Fruit fly (Drosophila melanogaster) whole organism, embryonic: ENCODE results near the gene CG4009.

ENCODE experiments used
- Atf3 ChIP-seq: fragments of 200-800 bp; sonication (Bioruptor generic); optimal IDR thresholded peaks from 3 replicates; lab custom pipeline; 2016; ENCODE audit warnings: missing biosample characterization, missing genetic modification characterization
- CG11093 ChIP-seq: fragments of 200-800 bp; sonication (Bioruptor generic); IDR thresholded peaks from 3 replicates; pipeline ENCODE4 v1.3.6; 2022; ENCODE audit warnings: missing biosample characterization, missing genetic modification characterization
- CG11696 ChIP-seq: fragments of 200-800 bp; sonication (Bioruptor generic); IDR thresholded peaks from 2 replicates; pipeline ENCODE4 v1.3.6; 2022; ENCODE audit warnings: missing biosample characterization, missing genetic modification characterization
- CG13894 ChIP-seq: fragments of 200-800 bp; sonication (Bioruptor generic); optimal IDR thresholded peaks from 3 replicates; lab custom pipeline; 2018; ENCODE audit warnings: missing biosample characterization, mild to moderate bottlenecking, missing genetic modification characterization, moderate library complexity
- CG15514 ChIP-seq: fragments of 200-800 bp; sonication (Bioruptor generic); optimal IDR thresholded peaks from 3 replicates; lab custom pipeline; 2017; ENCODE audit warnings: missing biosample characterization, missing genetic modification characterization, mild to moderate bottlenecking, moderate library complexity, missing genetic modification reagents
- CG16863 ChIP-seq: fragments of 200-800 bp; sonication (Bioruptor generic); optimal IDR thresholded peaks from 3 replicates; lab custom pipeline; 2016; ENCODE audit warnings: missing biosample characterization, missing genetic modification characterization
- CG18476 ChIP-seq: fragments of 200-800 bp; sonication (Bioruptor generic); optimal IDR thresholded peaks from 2 replicates; lab custom pipeline; 2016; ENCODE audit warnings: missing biosample characterization, mild to moderate bottlenecking, missing genetic modification characterization
- CG31365 ChIP-seq: fragments of 200-800 bp; sonication (Bioruptor generic); optimal IDR thresholded peaks from 2 replicates; lab custom pipeline; 2018; ENCODE audit warnings: missing biosample characterization, mild to moderate bottlenecking, missing genetic modification characterization
- CG3847 ChIP-seq: fragments of 200-800 bp; sonication (Bioruptor generic); IDR thresholded peaks from 2 replicates; pipeline ENCODE4 v1.3.6; 2022; ENCODE audit warnings: missing biosample characterization, missing genetic modification characterization
- CG3995 ChIP-seq: fragments of 200-800 bp; sonication (Bioruptor generic); optimal IDR thresholded peaks from 3 replicates; lab custom pipeline; 2016; ENCODE audit warnings: missing biosample characterization, missing genetic modification characterization
- CG8089 ChIP-seq: fragments of 200-800 bp; sonication (Bioruptor generic); optimal IDR thresholded peaks from 3 replicates; lab custom pipeline; 2016; ENCODE audit warnings: missing biosample characterization, missing genetic modification characterization
- CG8388 ChIP-seq: fragments of 200-800 bp; sonication (Bioruptor generic); optimal IDR thresholded peaks from 2 replicates; lab custom pipeline; 2019; ENCODE audit warnings: missing biosample characterization, mild to moderate bottlenecking, missing genetic modification characterization, moderate library complexity
- CG9797 ChIP-seq: fragments of 200-800 bp; sonication (Bioruptor generic); optimal IDR thresholded peaks from 3 replicates; lab custom pipeline; 2018; ENCODE audit warnings: missing biosample characterization, mild to moderate bottlenecking, missing genetic modification characterization
- CG9932 ChIP-seq: fragments of 200-800 bp; sonication (Bioruptor generic); IDR thresholded peaks from 2 replicates; pipeline ENCODE4 v1.3.6; 2022; ENCODE audit warnings: missing biosample characterization, missing genetic modification characterization
- Chrac-16 ChIP-seq: fragments of 200-800 bp; sonication (Bioruptor generic); optimal IDR thresholded peaks from 3 replicates; lab custom pipeline; 2016; ENCODE audit warnings: missing biosample characterization, missing genetic modification characterization
- Dref ChIP-seq: fragments of 200-800 bp; sonication (Bioruptor generic); IDR thresholded peaks from 2 replicates; pipeline ENCODE4 v1.3.6; 2022; ENCODE audit warnings: missing biosample characterization, missing genetic modification characterization
- GATAe ChIP-seq: fragments of 200-800 bp; sonication (Bioruptor generic); conservative IDR thresholded peaks from 2 replicates; pipeline ENCODE4 v1.3.6; 2022; ENCODE audit warnings: missing biosample characterization, missing genetic modification characterization
- Med ChIP-seq: fragments of 200-800 bp; sonication (Bioruptor generic); peaks from one replicate; lab custom pipeline; 2016; ENCODE audit warnings: missing biosample characterization, missing genetic modification characterization, mild to moderate bottlenecking, inconsistent platforms, moderate library complexity
- Pdp1 ChIP-seq, 2 experiments: fragments of 200-800 bp; sonication (Bioruptor generic); optimal IDR thresholded peaks; 3 replicates each; lab custom pipeline; 2016; ENCODE audit warnings: missing biosample characterization in 2 of 2, missing genetic modification characterization in 2 of 2, mild to moderate bottlenecking in 1 of 2, moderate library complexity in 1 of 2
- Rx ChIP-seq: fragments of 200-800 bp; sonication (Bioruptor generic); IDR thresholded peaks from 2 replicates; pipeline ENCODE4 v1.3.6; 2022; ENCODE audit warnings: missing biosample characterization, missing genetic modification characterization
- Sry-δ ChIP-seq: fragments of 200-800 bp; sonication (Bioruptor generic); optimal IDR thresholded peaks from 2 replicates; lab custom pipeline; 2016; ENCODE audit warnings: missing biosample characterization, missing genetic modification characterization
- Stat92E ChIP-seq, 3 experiments: fragments of >200 bp in 2 of 3; fragments of 200-800 bp in 1 of 3; sonication (Bioruptor generic) in 1 of 3; optimal IDR thresholded peaks; 2 replicates each; lab custom pipeline; 2017 to 2019; ENCODE audit warnings: missing biosample characterization in 3 of 3, missing genetic modification characterization in 3 of 3, mild to moderate bottlenecking in 1 of 3, moderate library complexity in 1 of 3
- Taf1 ChIP-seq: fragments of 200-800 bp; sonication (Bioruptor generic); IDR thresholded peaks from 2 replicates; pipeline ENCODE4 v1.3.6; 2022; ENCODE audit warnings: missing biosample characterization, missing genetic modification characterization
- Trl ChIP-seq, 3 experiments: fragments of >200 bp in 2 of 3; fragments of 200-800 bp in 1 of 3; sonication (Bioruptor generic) in 1 of 3; optimal IDR thresholded peaks; 2 replicates in 1 of 3; 3 replicates in 2 of 3; lab custom pipeline; 2016 to 2017; ENCODE audit warnings: missing biosample characterization in 1 of 3, missing genetic modification characterization in 1 of 3
- br ChIP-seq: fragments of >200 bp; optimal IDR thresholded peaks from 2 replicates; lab custom pipeline; 2017
- chif ChIP-seq, 2 experiments: fragments of 200-800 bp; sonication (Bioruptor generic); optimal IDR thresholded peaks; 3 replicates each; lab custom pipeline; 2016; ENCODE audit warnings: missing biosample characterization in 2 of 2, missing genetic modification characterization in 2 of 2
- chinmo ChIP-seq: fragments of 200-800 bp; sonication (Bioruptor generic); IDR thresholded peaks from 4 replicates; pipeline ENCODE4 v1.3.6; 2022; ENCODE audit warnings: missing biosample characterization, missing genetic modification characterization; ENCODE audit not compliant: partially characterized antibody
- ci ChIP-seq: fragments of 200-800 bp; sonication (Bioruptor generic); IDR thresholded peaks from 3 replicates; pipeline ENCODE4 v1.3.6; 2022; ENCODE audit warnings: missing biosample characterization, missing genetic modification characterization
- cwo ChIP-seq: fragments of 200-800 bp; sonication (Bioruptor generic); optimal IDR thresholded peaks from 3 replicates; lab custom pipeline; 2017; ENCODE audit warnings: missing biosample characterization, missing genetic modification characterization, mild to moderate bottlenecking, moderate library complexity, missing genetic modification reagents
- gt ChIP-seq: fragments of 200-800 bp; sonication (Bioruptor generic); IDR thresholded peaks from 2 replicates; pipeline ENCODE4 v1.3.6; 2022; ENCODE audit warnings: missing biosample characterization, missing genetic modification characterization
- hth ChIP-seq: fragments of >200 bp; optimal IDR thresholded peaks from 2 replicates; lab custom pipeline; 2017; ENCODE audit warnings: inconsistent platforms
- jigr1 ChIP-seq: fragments of 200-800 bp; sonication (Bioruptor generic); IDR thresholded peaks from 3 replicates; pipeline ENCODE4 v1.3.6; 2022; ENCODE audit warnings: missing biosample characterization, missing genetic modification characterization
- ken ChIP-seq: fragments of 200-800 bp; sonication (Bioruptor generic); IDR thresholded peaks from 3 replicates; pipeline ENCODE4 v1.3.6; 2022; ENCODE audit warnings: missing biosample characterization, missing genetic modification characterization
- klu ChIP-seq: fragments of 200-800 bp; sonication (Bioruptor generic); IDR thresholded peaks from 2 replicates; pipeline ENCODE4 v1.3.6; 2022; ENCODE audit warnings: missing biosample characterization, missing genetic modification characterization
- knrl ChIP-seq: fragments of 200-800 bp; sonication (Bioruptor generic); IDR thresholded peaks from 3 replicates; pipeline ENCODE4 v1.3.6; 2022; ENCODE audit warnings: missing biosample characterization, missing genetic modification characterization; ENCODE audit not compliant: partially characterized antibody
- lab ChIP-seq: fragments of 200-800 bp; sonication (Bioruptor generic); optimal IDR thresholded peaks from 3 replicates; lab custom pipeline; 2017; ENCODE audit warnings: missing biosample characterization, missing genetic modification characterization, mild to moderate bottlenecking, moderate library complexity, missing genetic modification reagents
- mirr ChIP-seq: fragments of 200-800 bp; sonication (Bioruptor generic); optimal IDR thresholded peaks from 3 replicates; lab custom pipeline; 2018; ENCODE audit warnings: missing biosample characterization, mild to moderate bottlenecking, missing genetic modification characterization
- onecut ChIP-seq: fragments of 200-800 bp; sonication (Bioruptor generic); IDR thresholded peaks from 2 replicates; pipeline ENCODE4 v1.3.6; 2022; ENCODE audit warnings: missing biosample characterization, missing genetic modification characterization
- pho ChIP-seq: fragments of 200-800 bp; sonication (Bioruptor generic); optimal IDR thresholded peaks from 2 replicates; lab custom pipeline; 2016; ENCODE audit warnings: missing biosample characterization, missing genetic modification characterization
- phol ChIP-seq: fragments of 200-800 bp; sonication (Bioruptor generic); optimal IDR thresholded peaks from 3 replicates; lab custom pipeline; 2018; ENCODE audit warnings: missing biosample characterization, mild to moderate bottlenecking, missing genetic modification characterization, moderate library complexity
- pzg ChIP-seq: fragments of 200-800 bp; sonication (Bioruptor generic); optimal IDR thresholded peaks from 3 replicates; lab custom pipeline; 2018; ENCODE audit warnings: missing biosample characterization, mild to moderate bottlenecking, missing genetic modification characterization, moderate library complexity
- sna ChIP-seq: fragments of 200-800 bp; sonication (Bioruptor generic); IDR thresholded peaks from 2 replicates; pipeline ENCODE4 v1.3.6; 2022; ENCODE audit warnings: missing biosample characterization, missing genetic modification characterization; ENCODE audit not compliant: partially characterized antibody
- ssp ChIP-seq: fragments of 200-800 bp; sonication (Bioruptor generic); IDR thresholded peaks from 2 replicates; pipeline ENCODE4 v1.3.6; 2022; ENCODE audit warnings: missing biosample characterization, missing genetic modification characterization
- sug ChIP-seq: fragments of 200-800 bp; optimal IDR thresholded peaks from 2 replicates; lab custom pipeline; 2019; ENCODE audit warnings: missing biosample characterization, mild to moderate bottlenecking, missing genetic modification characterization, moderate library complexity
- tgo ChIP-seq: fragments of 200-800 bp; sonication (Bioruptor generic); IDR thresholded peaks from 3 replicates; pipeline ENCODE4 v1.3.6; 2022; ENCODE audit warnings: missing biosample characterization, missing genetic modification characterization
- tio ChIP-seq: fragments of 200-800 bp; sonication (Bioruptor generic); optimal IDR thresholded peaks from 2 replicates; lab custom pipeline; 2017; ENCODE audit warnings: missing biosample characterization, missing genetic modification characterization, inconsistent platforms
- twi ChIP-seq: fragments of 200-800 bp; optimal IDR thresholded peaks from 2 replicates; lab custom pipeline; 2019; ENCODE audit warnings: missing biosample characterization, mild to moderate bottlenecking, missing genetic modification characterization, moderate library complexity
- unpg ChIP-seq: fragments of 200-800 bp; sonication (Bioruptor generic); optimal IDR thresholded peaks from 3 replicates; lab custom pipeline; 2018; ENCODE audit warnings: missing biosample characterization, mild to moderate bottlenecking, missing genetic modification characterization, moderate library complexity

The CG4009 gene

dm6 chr3R:17061736-17062371 lies 26.0 kb upstream of the CG4009 start (continued):
- TF ChIP-seq ken (peak; percentile 51; the same call in 1 of the 3 replicates), Stat92E (GFP tag; optimal IDR thresholded peaks at IDR 0.05; lab: Kevin White, UChicago) (peak in 1 of 3 experiments; percentile 80), pzg (no peak), chinmo (GFP tag; lab: Robert Waterston, UW) (0 out of 4 replicates have a peak, but pooled peaks have one; percentile 15), CG8089 (GFP tag; lab: Kevin White, UChicago) (no peak)
- TF ChIP-seq, all 482 proteins: peak for 14

- no peak for TF ChIP-seq CG9932
- TF ChIP-seq klu (GFP tag; lab: Robert Waterston, UW), result no peak
- TF ChIP-seq Sry-δ (GFP tag; lab: Kevin White, UChicago), result no peak
- TF ChIP-seq ci (GFP tag; lab: Robert Waterston, UW), result no peak
- no peak for TF ChIP-seq CG11696
- TF ChIP-seq knrl (GFP tag; lab: Robert Waterston, UW), result no peak
- no peak for TF ChIP-seq CG13894
- no peak for TF ChIP-seq br (lab: Kevin White, UChicago)
- TF ChIP-seq hth (lab: Kevin White, UChicago), result no peak
- TF ChIP-seq lab (GFP tag; lab: Kevin White, UChicago), result no peak
- TF ChIP-seq phol (tag; lab: Kevin White, UChicago), result no peak
- TF ChIP-seq CG31365 (tag; lab: Kevin White, UChicago), result no peak
- peak; percentile 31 for TF ChIP-seq mirr (GFP tag; lab: Kevin White, UChicago)
- no peak for TF ChIP-seq Dref
- TF ChIP-seq pho (GFP tag; lab: Kevin White, UChicago), result no peak
- TF ChIP-seq CG15514 (GFP tag; lab: Kevin White, UChicago), result no peak
- TF ChIP-seq CG9797 (GFP tag; lab: Kevin White, UChicago), result no peak
- TF ChIP-seq CG8388, result no peak
- TF ChIP-seq Pdp1 (GFP tag; optimal IDR thresholded peaks at IDR 0.05; lab: Kevin White, UChicago), result peak in 1 of 2 experiments; percentile 58
- peak; percentile 71 for TF ChIP-seq GATAe (GFP tag; lab: Robert Waterston, UW)
- TF ChIP-seq CG16863, result no peak
- no peak for TF ChIP-seq Atf3 (GFP tag; lab: Kevin White, UChicago)
- TF ChIP-seq gt (GFP tag; lab: Robert Waterston, UW), result no peak
- no peak for TF ChIP-seq tgo (GFP tag; lab: Robert Waterston, UW)
- TF ChIP-seq Trl (optimal IDR thresholded peaks at IDR 0.05; lab: Kevin White, UChicago), result no peak
- TF ChIP-seq Trl (GFP tag; optimal IDR thresholded peaks at IDR 0.05; lab: Kevin White, UChicago), result no peak
- no peak for TF ChIP-seq CG3995
- TF ChIP-seq sug (tag; lab: Kevin White, UChicago), result peak; percentile 65
- TF ChIP-seq unpg, result no peak
- no peak for TF ChIP-seq ssp
- TF ChIP-seq chif (GFP tag; optimal IDR thresholded peaks at IDR 0.05; lab: Kevin White, UChicago), result no peak
- TF ChIP-seq tio (GFP tag; lab: Kevin White, UChicago), result no peak
- no peak for TF ChIP-seq Rx
- TF ChIP-seq cwo (GFP tag; lab: Kevin White, UChicago), result peak; percentile 45
- TF ChIP-seq Taf1 (GFP tag; lab: Robert Waterston, UW), result no peak
- TF ChIP-seq Chrac-16, result no peak
- TF ChIP-seq jigr1, result no peak
- peak; percentile 36 for TF ChIP-seq Med (GFP tag; lab: Kevin White, UChicago)
- no peak for TF ChIP-seq sna (GFP tag; lab: Robert Waterston, UW)
- no peak for TF ChIP-seq onecut (GFP tag; lab: Robert Waterston, UW)
- no peak for TF ChIP-seq CG3847 (GFP tag; lab: Robert Waterston, UW)
- no peak for TF ChIP-seq CG11093 (GFP tag; lab: Robert Waterston, UW)
- no peak for TF ChIP-seq twi
- TF ChIP-seq CG18476 (GFP tag; lab: Kevin White, UChicago), result no peak
These were observed 25.1 kb upstream of the CG4009 start for dm6 chr3R:17060809-17061394.
